Worm (Caenorhabditis elegans): ENCODE measurements around the gene C15H7.4.

ce11 chrIII:9645099-9645498 is 10.6 kb downstream of the C15H7.4 start:
- TF ChIP-seq F37D6.2 (tag; optimal IDR thresholded peaks at IDR 0.05) = no peak
- TF ChIP-seq nhr-76 (tag; optimal IDR thresholded peaks at IDR 0.05) = no peak

Data from whole organism, L4 larva.